Worm (Caenorhabditis elegans) whole organism, L3 larva: ENCODE measurements around the gene gon-14.

Experiments
- ceh-82 ChIP-seq: fragments of 150-350 bp; optimal IDR thresholded peaks from 2 replicates; lab custom pipeline; 2014; ENCODE audit warnings: missing biosample characterization, missing genetic modification characterization
- egl-5 ChIP-seq: fragments of 150-350 bp; optimal IDR thresholded peaks from 2 replicates; lab custom pipeline; 2017; ENCODE audit warnings: missing biosample characterization, missing genetic modification reagents, missing genetic modification characterization, inconsistent platforms
- elt-3 ChIP-seq, 3 experiments: fragments of 150-350 bp in 1 of 3; sonication (generic microtip) in 2 of 3; optimal IDR thresholded peaks; 2 replicates in 2 of 3; 4 replicates in 1 of 3; lab custom pipeline; 2014 to 2017; ENCODE audit warnings: missing biosample characterization in 3 of 3, missing genetic modification characterization in 3 of 3
- fkh-10 ChIP-seq: sonication (generic microtip); optimal IDR thresholded peaks from 2 replicates; lab custom pipeline; 2017; ENCODE audit warnings: missing biosample characterization, missing genetic modification reagents, missing genetic modification characterization
- mdl-1 ChIP-seq: fragments of 150-350 bp; optimal IDR thresholded peaks from 2 replicates; lab custom pipeline; 2014; ENCODE audit warnings: missing biosample characterization, missing genetic modification characterization
- nhr-76 ChIP-seq: fragments of 150-350 bp; sonication (generic microtip); optimal IDR thresholded peaks from 5 replicates; lab custom pipeline; 2014; ENCODE audit warnings: missing biosample characterization, missing genetic modification characterization
- tbx-2 ChIP-seq: sonication (generic microtip); optimal IDR thresholded peaks from 2 replicates; lab custom pipeline; 2016; ENCODE audit warnings: mild to moderate bottlenecking, missing genetic modification characterization, missing compliant biosample characterization

The gon-14 gene

DNA sequence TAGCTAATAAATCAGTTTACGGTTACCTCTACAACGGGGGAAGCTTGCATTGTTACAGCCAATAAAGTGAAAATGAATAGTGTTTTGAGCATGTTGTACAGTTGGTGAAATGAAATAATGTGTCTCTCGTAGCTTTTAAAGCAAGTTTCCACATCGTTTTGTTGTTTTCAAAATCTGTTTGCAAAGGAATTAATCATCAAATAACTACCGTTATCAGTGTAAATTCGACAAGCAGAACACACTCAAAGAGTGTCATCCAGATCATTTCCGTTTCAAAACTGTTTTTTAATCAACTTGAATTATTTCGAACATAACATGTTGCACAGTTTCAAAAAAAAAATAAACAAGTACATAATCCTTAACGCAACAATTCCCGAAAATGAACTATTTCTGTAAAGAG is 53.9 kb downstream of the gon-14 start, which contains the start of gene spp-27:
Gene spp-27 (minus strand): TSS at position 101 of the 400 bp plus-strand sequence.
- no peak for TF ChIP-seq fkh-10
- no peak for TF ChIP-seq tbx-2 (tag; lab: Kevin White, UChicago)
- no peak for TF ChIP-seq elt-3 (tag; optimal IDR thresholded peaks at IDR 0.05; lab: Kevin White, UChicago)
- no peak for TF ChIP-seq nhr-76 (tag; lab: Kevin White, UChicago)
- no peak for TF ChIP-seq ceh-82 (tag; lab: Kevin White, UChicago)
- TF ChIP-seq egl-5 (tag; lab: Kevin White, UChicago), result no peak
- no peak for TF ChIP-seq mdl-1 (tag; lab: Kevin White, UChicago)
- TF ChIP-seq, all 47 proteins: peak for 0
